Worm (Caenorhabditis elegans): ENCODE results near the gene F42C5.3.
A peak's percentile ranks its signal among the peaks of the same experiment; 100 is the strongest.

F42C5.3 gene

DNA sequence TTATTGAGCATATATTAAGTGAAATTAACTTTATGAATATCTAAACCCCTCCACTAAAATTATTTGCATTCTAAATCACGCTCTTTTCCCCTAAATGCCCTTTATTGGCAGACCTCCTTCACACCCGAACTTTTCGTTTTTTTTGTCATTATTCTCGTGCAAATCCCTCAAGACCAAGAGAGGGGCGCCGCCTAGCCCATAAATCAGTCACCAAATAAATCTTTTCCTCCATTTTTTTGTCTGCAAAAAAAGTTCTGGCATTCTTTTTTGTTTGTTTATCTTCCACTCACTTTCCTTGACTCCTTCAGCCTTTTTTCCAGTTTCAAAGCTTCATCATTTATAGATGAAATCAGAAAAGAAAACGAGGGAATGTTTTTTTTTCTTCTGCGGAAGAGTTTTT lies 31.5 kb upstream of the F42C5.3 start:
- TF ChIP-seq unc-86 (tag; optimal IDR thresholded peaks at IDR 0.05) (no peak), lin-15B (tag; optimal IDR thresholded peaks at IDR 0.05) (no peak), mdl-1 (tag; optimal IDR thresholded peaks at IDR 0.05) (no peak), snu-23 (GFP tag; optimal IDR thresholded peaks at IDR 0.05) (no peak), rnt-1 (tag; optimal IDR thresholded peaks at IDR 0.05) (no peak), nhr-85 (tag) (no peak), alr-1 (tag; optimal IDR thresholded peaks at IDR 0.05; ENCODE audit: borderline replicate concordance) (no peak), mep-1 (tag; optimal IDR thresholded peaks at IDR 0.05) (peak; percentile 7), F16B12.6 (tag; optimal IDR thresholded peaks at IDR 0.05) (no peak), lsy-2 (tag; optimal IDR thresholded peaks at IDR 0.05) (no peak), hlh-4 (tag; optimal IDR thresholded peaks at IDR 0.05) (no peak), nhr-84 (tag; optimal IDR thresholded peaks at IDR 0.05) (no peak), fkh-8 (tag; optimal IDR thresholded peaks at IDR 0.05) (no peak), isw-1 (GFP tag; IDR thresholded peaks at IDR 0.05) (no peak), lin-14 (GFP tag; optimal IDR thresholded peaks at IDR 0.05) (peak; percentile 46), nhr-71 (tag; optimal IDR thresholded peaks at IDR 0.05) (no peak)

ce11 chrIV:7317829-7318529 lies 30.6 kb upstream of the F42C5.3 start:
- TF ChIP-seq tlp-1 (tag; optimal IDR thresholded peaks at IDR 0.05) (no peak), ceh-63 (GFP tag; optimal IDR thresholded peaks at IDR 0.05) (no peak), mep-1 (tag; optimal IDR thresholded peaks at IDR 0.05) (peak; percentile 19), lir-3 (tag; optimal IDR thresholded peaks at IDR 0.05; ENCODE audit: poor library complexity) (no peak), ceh-82 (tag; optimal IDR thresholded peaks at IDR 0.05) (no peak), nhr-47 (tag; optimal IDR thresholded peaks at IDR 0.05) (no peak), fkh-8 (tag; optimal IDR thresholded peaks at IDR 0.05) (no peak), ets-5 (GFP tag; IDR thresholded peaks at IDR 0.05) (no peak), alr-1 (tag; optimal IDR thresholded peaks at IDR 0.05; ENCODE audit: borderline replicate concordance) (no peak), hpl-2 (GFP tag; optimal IDR thresholded peaks at IDR 0.05) (no peak), blmp-1 (tag; optimal IDR thresholded peaks at IDR 0.05) (peak; percentile 88), nhr-71 (tag; optimal IDR thresholded peaks at IDR 0.05) (peak; percentile 41), lsy-2 (tag; optimal IDR thresholded peaks at IDR 0.05) (no peak), nhr-20 (tag; optimal IDR thresholded peaks at IDR 0.05) (peak; percentile 3), nhr-12 (tag; optimal IDR thresholded peaks at IDR 0.05) (no peak), fkh-10 (GFP tag; optimal IDR thresholded peaks at IDR 0.05) (no peak), pqm-1 (tag; optimal IDR thresholded peaks at IDR 0.05) (no peak), snu-23 (GFP tag; optimal IDR thresholded peaks at IDR 0.05) (peak; percentile 60), F16B12.6 (tag; optimal IDR thresholded peaks at IDR 0.05) (no peak), zag-1 (tag; optimal IDR thresholded peaks at IDR 0.05) (no peak), unc-30 (tag; optimal IDR thresholded peaks at IDR 0.05) (no peak), nhr-19 (GFP tag; conservative IDR thresholded peaks at IDR 0.05) (no peak), fkh-4 (tag; optimal IDR thresholded peaks at IDR 0.05; ENCODE audit: borderline replicate concordance) (peak; percentile 40), lin-13 (GFP tag; optimal IDR thresholded peaks at IDR 0.05) (no peak), lin-14 (GFP tag; optimal IDR thresholded peaks at IDR 0.05) (peak; percentile 61), skn-1 (tag; optimal IDR thresholded peaks at IDR 0.05) (no peak), elt-2 (tag; optimal IDR thresholded peaks at IDR 0.05) (no peak), pax-3 (tag; optimal IDR thresholded peaks at IDR 0.05) (no peak), sox-4 (tag; optimal IDR thresholded peaks at IDR 0.05) (no peak), nhr-84 (tag; optimal IDR thresholded peaks at IDR 0.05) (no peak), nhr-28 (tag; optimal IDR thresholded peaks at IDR 0.05) (no peak), pag-3 (tag; optimal IDR thresholded peaks at IDR 0.05; ENCODE audit: borderline replicate concordance, insufficient read depth) (no peak), efl-1 (optimal IDR thresholded peaks at IDR 0.05) (peak in 1 of 2 experiments; percentile 21), efl-1 (GFP tag; optimal IDR thresholded peaks at IDR 0.05 in 1 of 2) (no peak), elt-3 (tag; optimal IDR thresholded peaks at IDR 0.05) (peak in 1 of 6 experiments; percentile 45), unc-62 (GFP tag; optimal IDR thresholded peaks at IDR 0.05) (no peak), nhr-11 (tag; optimal IDR thresholded peaks at IDR 0.05) (no peak), egl-27 (tag; optimal IDR thresholded peaks at IDR 0.05) (no peak), ztf-11 (tag; optimal IDR thresholded peaks at IDR 0.05) (no peak), rnt-1 (tag; optimal IDR thresholded peaks at IDR 0.05) (peak; percentile 18), dsc-1 (tag; optimal IDR thresholded peaks at IDR 0.05) (peak; percentile 80), ama-1 (optimal IDR thresholded peaks at IDR 0.05) (no peak), efl-3 (GFP tag; optimal IDR thresholded peaks at IDR 0.05) (no peak), isw-1 (GFP tag; IDR thresholded peaks at IDR 0.05) (no peak)

Measured in whole organism, L1 larva.